Worm (Caenorhabditis elegans) whole organism, L4 larva: ENCODE measurements around the gene W02B12.12.

Source experiments
- R02D3.7 ChIP-seq: fragments of 150-350 bp; sonication (generic microtip); optimal IDR thresholded peaks from 3 replicates; lab custom pipeline; 2014; ENCODE audit warnings: missing biosample characterization, missing genetic modification characterization
- jun-1 ChIP-seq: fragments of 150-350 bp; optimal IDR thresholded peaks from 2 replicates; lab custom pipeline; 2014; ENCODE audit warnings: missing biosample characterization, missing genetic modification reagents, missing genetic modification characterization
- nhr-111 ChIP-seq: fragments of 200-800 bp; sonication (Bioruptor generic); optimal IDR thresholded peaks from 2 replicates; lab custom pipeline; 2018; ENCODE audit warnings: mild to moderate bottlenecking, missing genetic modification characterization, missing compliant biosample characterization
- nhr-77 ChIP-seq: fragments of 150-350 bp; optimal IDR thresholded peaks from 2 replicates; lab custom pipeline; 2014; ENCODE audit warnings: missing biosample characterization, missing genetic modification characterization

ce11 chrII:11433942-11434341 is 45.0 kb downstream of the W02B12.12 start, which contains the start of gene C05D12.5:
- no peak for TF ChIP-seq nhr-111
- TF ChIP-seq R02D3.7, result no peak
- no peak for TF ChIP-seq jun-1 (tag; lab: Kevin White, UChicago)
- TF ChIP-seq nhr-77 (tag; lab: Kevin White, UChicago), result no peak
